Worm (Caenorhabditis elegans) whole organism, midembryonic: Measurements from ENCODE around the gene mig-38.

Experiments used
- T22C8.4 ChIP-seq: fragments of 200-800 bp; sonication (Bioruptor generic); IDR thresholded peaks from 2 replicates; pipeline ENCODE4 v1.3.6; 2022; ENCODE audit warnings: missing genetic modification characterization, missing compliant biosample characterization
- cog-1 ChIP-seq: sonication (generic microtip); optimal IDR thresholded peaks from 2 replicates; lab custom pipeline; 2016; ENCODE audit warnings: missing genetic modification characterization, missing compliant biosample characterization
- flt-1 ChIP-seq: fragments of 200-800 bp; sonication (Bioruptor generic); IDR thresholded peaks from 2 replicates; pipeline ENCODE4 v1.3.6; 2022; ENCODE audit warnings: missing genetic modification characterization, missing compliant biosample characterization
- klf-2 ChIP-seq: fragments of 200-800 bp; sonication (Bioruptor generic); conservative IDR thresholded peaks from 2 replicates; pipeline ENCODE4 v1.3.6; 2022; ENCODE audit warnings: missing genetic modification reagents, missing genetic modification characterization, missing compliant biosample characterization
- med-1 ChIP-seq: sonication (generic microtip); optimal IDR thresholded peaks from 2 replicates; lab custom pipeline; 2017; ENCODE audit warnings: missing genetic modification characterization, mild to moderate bottlenecking, missing compliant biosample characterization, antibody characterized with exemption, missing genetic modification reagents; ENCODE audit not compliant: insufficient read depth
- ref-1 ChIP-seq: fragments of 200-800 bp; sonication (Bioruptor generic); conservative IDR thresholded peaks from 2 replicates; pipeline ENCODE4 v1.3.6; 2022; ENCODE audit warnings: missing genetic modification reagents, missing genetic modification characterization, missing compliant biosample characterization
- tab-1 ChIP-seq: fragments of 200-800 bp; sonication (Bioruptor generic); IDR thresholded peaks from 2 replicates; pipeline ENCODE4 v1.3.6; 2022; ENCODE audit warnings: missing genetic modification characterization, missing compliant biosample characterization
- ztf-23 ChIP-seq: fragments of 200-800 bp; sonication (Bioruptor generic); IDR thresholded peaks from 2 replicates; pipeline ENCODE4 v1.3.6; 2022; ENCODE audit warnings: missing genetic modification reagents, missing genetic modification characterization, missing compliant biosample characterization
- ztf-29 ChIP-seq: fragments of 200-800 bp; sonication (Bioruptor generic); IDR thresholded peaks from 2 replicates; pipeline ENCODE4 v1.3.6; 2022; ENCODE audit warnings: missing genetic modification reagents, missing genetic modification characterization, missing compliant biosample characterization

Gene mig-38

DNA sequence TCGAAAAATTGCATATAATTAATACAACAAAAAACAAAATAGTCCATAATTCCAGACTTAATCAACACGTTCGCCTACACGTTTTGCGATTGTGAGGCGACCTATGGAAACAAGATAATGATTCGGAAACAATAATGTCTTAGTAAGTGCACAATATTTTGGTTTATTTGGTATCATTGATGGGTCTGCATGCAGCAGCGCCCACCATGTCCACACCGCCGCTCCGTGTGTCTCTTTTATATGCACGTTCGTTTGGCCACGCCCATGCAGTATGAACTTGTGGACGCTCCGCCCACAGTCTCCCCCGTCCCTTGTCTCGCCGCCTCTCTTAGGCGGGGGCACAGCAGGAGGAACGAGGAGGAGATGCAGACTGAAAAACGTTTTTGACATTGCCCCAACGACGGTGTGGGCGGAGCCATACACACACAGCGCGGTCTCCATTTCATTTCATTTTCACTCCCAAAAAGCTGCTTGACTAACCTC lies at the start of gene mig-38:
Gene mig-38, plus strand, starts transcription at position 54 of the 483 bp plus-strand sequence.
- TF ChIP-seq tab-1 (GFP tag; lab: Robert Waterston, UW) = no peak
- no peak for TF ChIP-seq T22C8.4 (GFP tag; lab: Robert Waterston, UW)
- TF ChIP-seq klf-2 (GFP tag; lab: Robert Waterston, UW) = no peak
- TF ChIP-seq flt-1 = no peak

DNA sequence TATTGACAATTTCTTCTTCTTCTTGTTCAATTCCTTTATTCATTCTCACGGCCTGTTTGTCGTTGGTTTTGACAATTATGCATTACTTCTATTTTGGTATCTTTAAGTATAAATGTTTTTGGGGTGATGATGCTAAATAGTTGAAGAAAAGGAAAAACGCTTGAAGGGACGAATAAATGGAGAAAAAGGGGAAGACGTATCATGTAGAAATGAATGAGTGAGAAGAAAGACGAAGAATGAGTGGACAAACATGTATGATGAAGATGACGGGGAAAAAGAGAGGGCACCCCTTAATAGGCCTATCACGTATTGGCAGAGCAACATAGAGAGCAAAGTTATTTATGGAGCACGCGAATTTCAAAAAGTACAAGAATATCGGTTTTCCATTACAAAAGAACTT lies 45.4 kb upstream of the mig-38 start, which contains the start of gene M04B2.7:
Gene M04B2.7, minus strand, starts transcription at position 101 of the 400 bp plus-strand sequence.
- TF ChIP-seq med-1 = no peak
- no peak for TF ChIP-seq ref-1 (GFP tag; lab: Robert Waterston, UW)
- no peak for TF ChIP-seq klf-2 (GFP tag; lab: Robert Waterston, UW)
- TF ChIP-seq T22C8.4 (GFP tag; lab: Robert Waterston, UW) = no peak
- no peak for TF ChIP-seq ztf-23 (GFP tag; lab: Robert Waterston, UW)
- TF ChIP-seq tab-1 (GFP tag; lab: Robert Waterston, UW) = no peak
- no peak for TF ChIP-seq ztf-29 (GFP tag; lab: Robert Waterston, UW)
- TF ChIP-seq cog-1 (tag; lab: Kevin White, UChicago) = no peak
- no peak for TF ChIP-seq flt-1

DNA sequence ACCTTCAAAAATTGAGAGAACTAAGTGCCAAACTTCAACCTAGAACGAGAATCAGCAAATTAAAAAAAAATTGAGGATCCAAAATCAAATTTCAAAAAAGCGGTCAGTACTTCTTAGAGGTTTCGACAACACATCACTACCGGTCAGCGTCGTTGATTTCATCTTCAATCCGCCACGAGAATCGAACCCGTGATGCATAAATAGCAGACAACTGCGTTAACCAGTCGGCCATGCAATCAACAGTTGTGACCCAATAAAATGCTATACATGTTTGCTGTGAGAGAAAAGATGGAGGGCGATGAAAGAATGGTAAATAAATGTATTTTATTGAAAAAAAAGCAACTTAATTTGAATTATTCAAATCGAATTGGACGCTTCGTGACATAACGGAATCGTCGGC lies 44.4 kb upstream of the mig-38 start:
- peak; percentile 95 for TF ChIP-seq tab-1 (GFP tag; lab: Robert Waterston, UW)
- TF ChIP-seq T22C8.4 (GFP tag; lab: Robert Waterston, UW) = peak; percentile 81
- peak; percentile 81 for TF ChIP-seq ref-1 (GFP tag; lab: Robert Waterston, UW)
- TF ChIP-seq med-1 = peak; percentile 70
- TF ChIP-seq cog-1 (tag; lab: Kevin White, UChicago) = peak; percentile 88
- peak; percentile 92 for TF ChIP-seq ztf-23 (GFP tag; lab: Robert Waterston, UW)
- 0 out of 2 replicates have a peak, but pooled peaks have one; percentile 47 for TF ChIP-seq klf-2 (GFP tag; lab: Robert Waterston, UW)
- TF ChIP-seq ztf-29 (GFP tag; lab: Robert Waterston, UW) = peak; percentile 81
- peak; percentile 95 for TF ChIP-seq flt-1

DNA sequence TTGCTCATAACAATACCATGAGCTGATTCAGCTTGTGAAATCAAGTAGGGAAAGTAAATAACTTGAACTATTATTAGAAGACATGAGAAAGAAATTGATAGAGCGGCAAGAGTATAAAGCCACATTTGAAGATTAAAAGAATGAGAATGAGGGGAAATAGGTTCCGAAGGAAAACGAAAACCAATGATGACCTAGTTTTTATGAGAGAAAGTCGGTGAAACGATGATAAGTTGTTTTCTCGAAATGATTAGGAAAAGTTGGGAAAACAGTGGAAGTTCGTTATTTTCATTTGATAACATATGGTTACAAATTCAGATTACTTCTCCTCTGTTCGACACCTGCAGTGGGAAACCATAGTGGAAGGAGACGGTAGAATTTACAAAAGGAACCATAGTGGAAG lies 42.2 kb upstream of the mig-38 start, which contains the start of gene col-128:
Gene col-128, minus strand, starts transcription at position 148 of the 400 bp plus-strand sequence.
- no peak for TF ChIP-seq ztf-29 (GFP tag; lab: Robert Waterston, UW)
- no peak for TF ChIP-seq flt-1
- no peak for TF ChIP-seq T22C8.4 (GFP tag; lab: Robert Waterston, UW)
- TF ChIP-seq tab-1 (GFP tag; lab: Robert Waterston, UW) = no peak
- TF ChIP-seq med-1 = no peak
- TF ChIP-seq ref-1 (GFP tag; lab: Robert Waterston, UW) = no peak
- no peak for TF ChIP-seq ztf-23 (GFP tag; lab: Robert Waterston, UW)
- no peak for TF ChIP-seq cog-1 (tag; lab: Kevin White, UChicago)
- TF ChIP-seq klf-2 (GFP tag; lab: Robert Waterston, UW) = no peak

DNA sequence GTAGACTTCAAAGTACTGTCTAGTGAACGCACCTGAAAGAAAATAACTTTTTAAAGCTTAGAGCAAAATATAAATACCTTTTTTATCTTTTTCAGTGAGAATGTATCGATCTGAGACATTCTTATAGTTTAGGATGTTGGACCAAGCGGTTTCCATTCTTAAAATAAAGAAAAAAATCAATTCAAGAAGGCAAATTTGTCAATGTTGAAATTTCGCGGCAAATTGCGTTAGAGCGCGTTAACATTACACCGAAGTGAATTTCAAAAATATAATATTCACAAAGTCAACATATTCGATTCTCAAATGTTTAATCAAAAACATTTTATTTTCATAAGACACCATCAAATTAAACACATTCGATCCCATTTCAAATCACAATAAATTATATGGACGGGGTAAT lies 32.4 kb upstream of the mig-38 start, which contains the start of gene F12F6.7:
Gene F12F6.7, minus strand, starts transcription at position 157 of the 400 bp plus-strand sequence.
- TF ChIP-seq flt-1 (no peak), med-1 (no peak), klf-2 (GFP tag; lab: Robert Waterston, UW) (no peak), ref-1 (GFP tag; lab: Robert Waterston, UW) (no peak), tab-1 (GFP tag; lab: Robert Waterston, UW) (no peak), ztf-23 (GFP tag; lab: Robert Waterston, UW) (no peak)

DNA sequence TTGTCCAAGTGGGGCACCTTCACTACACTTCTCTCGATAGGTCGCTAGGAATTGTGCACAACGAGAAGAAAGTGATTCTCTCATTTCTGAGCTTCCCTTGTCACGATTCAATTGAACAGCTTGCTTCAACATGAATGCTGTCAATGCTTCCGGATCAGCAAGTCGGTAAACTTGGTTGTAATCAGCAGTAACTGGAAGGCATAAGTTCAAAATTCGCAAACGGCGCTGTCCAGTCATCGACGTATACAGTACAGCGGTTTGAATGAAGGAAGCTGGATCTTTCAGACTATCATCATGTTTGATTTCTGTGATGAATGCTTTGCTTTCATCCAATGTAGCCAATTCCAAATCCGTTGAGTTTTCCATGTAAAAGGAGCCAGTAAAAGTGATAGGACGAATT lies 31.0 kb upstream of the mig-38 start:
- TF ChIP-seq T22C8.4 (GFP tag; lab: Robert Waterston, UW) = no peak
- no peak for TF ChIP-seq flt-1
- no peak for TF ChIP-seq cog-1 (tag; lab: Kevin White, UChicago)
- TF ChIP-seq med-1 = no peak
- TF ChIP-seq ref-1 (GFP tag; lab: Robert Waterston, UW) = no peak
- TF ChIP-seq tab-1 (GFP tag; lab: Robert Waterston, UW) = no peak
- TF ChIP-seq klf-2 (GFP tag; lab: Robert Waterston, UW) = no peak
- TF ChIP-seq ztf-23 (GFP tag; lab: Robert Waterston, UW) = no peak

DNA sequence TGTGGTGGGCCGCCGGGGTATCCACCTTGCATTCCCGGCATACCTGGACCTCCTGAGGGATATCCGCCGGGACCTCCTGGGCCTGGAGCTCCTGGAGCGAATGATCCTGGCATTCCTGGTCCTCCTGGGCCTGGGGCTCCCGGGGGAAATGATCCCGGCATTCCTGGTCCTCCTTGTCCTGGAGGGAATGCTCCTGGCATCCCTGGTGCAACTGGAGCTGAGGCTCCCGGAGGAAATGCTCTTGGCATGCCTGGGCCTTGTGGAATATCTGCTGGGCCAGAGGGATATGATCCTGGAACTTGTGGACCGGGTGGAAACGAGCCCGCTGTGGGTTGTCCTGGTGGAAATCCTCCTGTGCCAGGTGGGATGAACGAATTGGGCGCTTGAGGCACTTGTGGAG lies 29.0 kb upstream of the mig-38 start:
- no peak for TF ChIP-seq ztf-29 (GFP tag; lab: Robert Waterston, UW)
- TF ChIP-seq ref-1 (GFP tag; lab: Robert Waterston, UW) = no peak
- TF ChIP-seq cog-1 (tag; lab: Kevin White, UChicago) = no peak
- TF ChIP-seq flt-1 = no peak
- no peak for TF ChIP-seq med-1
- TF ChIP-seq tab-1 (GFP tag; lab: Robert Waterston, UW) = no peak
- TF ChIP-seq ztf-23 (GFP tag; lab: Robert Waterston, UW) = no peak
- no peak for TF ChIP-seq T22C8.4 (GFP tag; lab: Robert Waterston, UW)
- TF ChIP-seq klf-2 (GFP tag; lab: Robert Waterston, UW) = no peak

DNA sequence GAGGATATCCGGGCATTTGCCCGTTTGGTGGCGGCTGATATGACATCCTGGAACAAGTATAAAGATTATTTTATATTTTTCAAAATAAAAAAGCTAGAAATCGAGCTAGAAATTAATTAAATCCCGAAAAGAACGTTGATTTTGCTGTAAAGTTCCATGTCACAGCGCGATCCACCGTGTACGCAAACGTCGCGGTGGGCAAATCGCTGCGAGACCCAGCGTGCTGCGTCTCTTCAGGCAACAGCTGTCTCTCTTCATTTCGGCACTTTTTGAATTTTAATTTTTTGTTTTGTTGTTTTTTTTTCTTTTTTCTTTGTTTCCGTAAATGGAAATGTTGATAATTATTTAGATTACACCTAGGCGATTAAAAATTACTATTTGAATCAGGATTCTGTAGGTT lies 27.9 kb upstream of the mig-38 start, which contains the start of gene sec-24.1:
Gene sec-24.1, minus strand, starts transcription at position 49 of the 400 bp plus-strand sequence.
- no peak for TF ChIP-seq tab-1 (GFP tag; lab: Robert Waterston, UW)
- no peak for TF ChIP-seq ztf-23 (GFP tag; lab: Robert Waterston, UW)
- no peak for TF ChIP-seq ref-1 (GFP tag; lab: Robert Waterston, UW)
- peak; percentile 75 for TF ChIP-seq cog-1 (tag; lab: Kevin White, UChicago)
- TF ChIP-seq T22C8.4 (GFP tag; lab: Robert Waterston, UW) = no peak

DNA sequence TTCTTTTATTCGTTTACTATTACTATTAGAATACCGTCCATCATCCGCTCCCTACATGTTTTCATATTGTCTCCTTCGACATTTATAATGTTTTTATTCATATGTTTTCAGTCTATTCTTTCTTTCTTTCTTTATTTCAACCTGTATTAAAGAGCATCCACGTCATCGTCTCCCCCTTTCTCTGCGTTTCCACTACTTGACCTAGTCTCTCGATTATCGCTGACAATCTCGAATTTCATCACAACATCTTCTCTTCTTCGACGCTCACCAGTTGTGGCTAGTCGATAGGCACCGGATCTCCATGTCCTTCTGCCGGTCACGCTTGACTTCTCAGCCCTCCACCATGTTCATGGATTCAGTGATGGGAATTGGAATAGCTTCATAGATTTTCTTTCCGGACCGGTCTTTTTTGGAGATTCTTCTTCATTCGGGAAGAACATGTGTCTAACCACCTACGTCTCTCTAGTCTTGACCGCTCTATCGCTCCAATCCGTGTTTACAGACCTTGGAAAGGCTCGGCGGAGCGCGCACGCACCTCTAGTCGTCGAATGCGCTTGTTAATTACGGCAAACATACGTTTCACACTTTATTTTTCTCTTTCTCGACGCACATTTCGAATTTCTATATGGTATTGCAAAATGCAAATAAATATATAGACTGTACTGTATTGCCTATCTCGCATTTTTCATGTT lies 25.6 kb upstream of the mig-38 start:
- TF ChIP-seq tab-1 (GFP tag; lab: Robert Waterston, UW) = no peak
- TF ChIP-seq med-1 = no peak
- TF ChIP-seq ztf-29 (GFP tag; lab: Robert Waterston, UW) = no peak
- no peak for TF ChIP-seq flt-1
- TF ChIP-seq cog-1 (tag; lab: Kevin White, UChicago) = no peak
- no peak for TF ChIP-seq T22C8.4 (GFP tag; lab: Robert Waterston, UW)
- TF ChIP-seq ztf-23 (GFP tag; lab: Robert Waterston, UW) = no peak
- TF ChIP-seq ref-1 (GFP tag; lab: Robert Waterston, UW) = no peak
- no peak for TF ChIP-seq klf-2 (GFP tag; lab: Robert Waterston, UW)
